Fruit fly (Drosophila melanogaster) whole organism, pupa: ENCODE measurements around the gene RpS28b.

Experiments used
- CG12605 ChIP-seq: fragments of 200-800 bp; sonication (Bioruptor generic); IDR thresholded peaks from 2 replicates; pipeline ENCODE4 v1.3.6; 2022; ENCODE audit warnings: missing biosample characterization, missing genetic modification characterization
- CG13204 ChIP-seq: fragments of 200-800 bp; sonication (Bioruptor generic); optimal IDR thresholded peaks from 2 replicates; lab custom pipeline; 2018; ENCODE audit warnings: missing biosample characterization, mild to moderate bottlenecking, missing genetic modification characterization, moderate library complexity
- CG15710 ChIP-seq: fragments of 200-800 bp; sonication (Bioruptor generic); optimal IDR thresholded peaks from 2 replicates; lab custom pipeline; 2018; ENCODE audit warnings: missing biosample characterization, mild to moderate bottlenecking, missing genetic modification characterization, moderate library complexity
- CG32121 ChIP-seq: fragments of 200-800 bp; sonication (Bioruptor generic); IDR thresholded peaks from 2 replicates; pipeline ENCODE4 v1.3.6; 2022; ENCODE audit warnings: missing biosample characterization, missing genetic modification characterization
- CG8159 ChIP-seq: fragments of 200-800 bp; sonication (Bioruptor generic); optimal IDR thresholded peaks from 3 replicates; lab custom pipeline; 2018; ENCODE audit warnings: missing biosample characterization, mild to moderate bottlenecking, missing genetic modification characterization, moderate library complexity
- Ets98B ChIP-seq: fragments of 200-800 bp; sonication (Bioruptor generic); IDR thresholded peaks from 2 replicates; pipeline ENCODE4 v1.3.6; 2022; ENCODE audit warnings: missing biosample characterization, missing genetic modification characterization
- fd96Ca ChIP-seq: fragments of 200-800 bp; sonication (Bioruptor generic); IDR thresholded peaks from 3 replicates; pipeline ENCODE4 v1.3.6; 2022; ENCODE audit warnings: missing biosample characterization, missing genetic modification characterization
- gl ChIP-seq: fragments of 200-800 bp; sonication (Bioruptor generic); optimal IDR thresholded peaks from 2 replicates; lab custom pipeline; 2018; ENCODE audit warnings: missing biosample characterization, mild to moderate bottlenecking, missing genetic modification characterization
- rn ChIP-seq: fragments of 200-800 bp; sonication (Bioruptor generic); IDR thresholded peaks from 2 replicates; pipeline ENCODE4 v1.3.6; 2022; ENCODE audit warnings: missing biosample characterization, missing genetic modification characterization

DNA sequence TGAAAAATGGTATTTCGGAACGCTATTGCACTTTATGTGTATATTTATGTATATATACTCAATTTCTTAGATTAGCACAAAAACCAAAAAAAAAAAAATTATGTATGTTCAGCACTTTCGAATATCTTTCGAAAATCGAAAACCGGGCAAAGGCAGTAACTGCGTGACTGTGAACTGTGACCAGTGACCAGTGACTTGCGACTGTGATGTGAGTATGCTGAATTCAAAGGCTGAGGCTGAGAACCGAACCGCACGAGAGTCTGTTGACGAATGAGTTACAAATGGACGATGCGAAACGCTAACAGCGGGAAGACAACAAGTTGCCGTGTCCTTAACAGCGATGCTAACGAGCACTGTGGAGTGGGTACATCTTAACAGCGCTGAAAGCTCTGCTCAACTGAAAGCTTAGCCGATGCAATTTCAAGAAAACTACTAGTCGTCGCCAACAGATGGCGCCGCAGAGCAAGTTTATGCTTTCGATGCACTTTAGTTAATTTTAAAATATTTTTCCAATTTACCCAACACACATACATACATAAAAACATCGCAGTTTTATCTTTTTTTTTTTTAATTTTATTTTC lies 3.8 kb upstream of the RpS28b start, which contains the start of gene CG32700:
- TF ChIP-seq rn, result no peak
- no peak for TF ChIP-seq CG8159 (tag; lab: Kevin White, UChicago)
- TF ChIP-seq CG12605 (GFP tag; lab: Robert Waterston, UW), result peak; percentile 35; the same call in 1 of the 2 replicates
- no peak for TF ChIP-seq CG13204 (GFP tag; lab: Kevin White, UChicago)
- TF ChIP-seq CG15710 (tag; lab: Kevin White, UChicago), result no peak
- TF ChIP-seq CG32121 (GFP tag; lab: Robert Waterston, UW), result no peak
- TF ChIP-seq gl (tag; lab: Kevin White, UChicago), result no peak
- TF ChIP-seq fd96Ca (GFP tag; lab: Robert Waterston, UW), result no peak
- no peak for TF ChIP-seq Ets98B (GFP tag; lab: Robert Waterston, UW)
